Worm (Caenorhabditis elegans) whole organism, L4 larva: ENCODE measurements around the gene F44E2.3.

ENCODE experiments used
- D1046.2 ChIP-seq: fragments of 200-800 bp; sonication (Bioruptor generic); IDR thresholded peaks from 2 replicates; pipeline ENCODE4 v1.3.6; 2022; ENCODE audit warnings: missing genetic modification characterization, missing compliant biosample characterization
- F10B5.3 ChIP-seq: sonication (generic microtip); optimal IDR thresholded peaks from 2 replicates; lab custom pipeline; 2016; ENCODE audit warnings: mild to moderate bottlenecking, missing genetic modification characterization, missing compliant biosample characterization
- F37D6.2 ChIP-seq: sonication (generic microtip); optimal IDR thresholded peaks from 2 replicates; lab custom pipeline; 2016; ENCODE audit warnings: mild to moderate bottlenecking, missing genetic modification characterization, missing compliant biosample characterization
- F49E8.2 ChIP-seq: sonication (generic microtip); optimal IDR thresholded peaks from 2 replicates; lab custom pipeline; 2016; ENCODE audit warnings: missing compliant biosample characterization, mild to moderate bottlenecking, missing genetic modification characterization, borderline replicate concordance
- T26A8.4 ChIP-seq: fragments of 200-800 bp; sonication (Bioruptor generic); IDR thresholded peaks from 2 replicates; pipeline ENCODE4 v1.3.6; 2022; ENCODE audit warnings: missing genetic modification characterization, missing compliant biosample characterization
- Y105C5A.15 ChIP-seq: fragments of 200-800 bp; sonication (Bioruptor generic); IDR thresholded peaks from 2 replicates; pipeline ENCODE4 v1.3.6; 2022; ENCODE audit warnings: missing genetic modification characterization, missing compliant biosample characterization
- Y75B8A.6 ChIP-seq: fragments of 200-800 bp; sonication (Bioruptor generic); IDR thresholded peaks from 2 replicates; pipeline ENCODE4 v1.3.6; 2022; ENCODE audit warnings: missing genetic modification reagents, missing genetic modification characterization, missing compliant biosample characterization
- ZK337.2 ChIP-seq: fragments of 200-800 bp; sonication (Bioruptor generic); IDR thresholded peaks from 2 replicates; pipeline ENCODE4 v1.3.6; 2022; ENCODE audit warnings: missing genetic modification reagents, missing genetic modification characterization, missing compliant biosample characterization
- ama-1 ChIP-seq: fragments of 150-350 bp; optimal IDR thresholded peaks from 2 replicates; lab custom pipeline; 2014; ENCODE audit warnings: inconsistent platforms, mixed read lengths
- arid-1 ChIP-seq: fragments of 200-800 bp; sonication (Bioruptor generic); conservative IDR thresholded peaks from 2 replicates; pipeline ENCODE4 v1.3.6; 2022; ENCODE audit warnings: missing genetic modification reagents, missing genetic modification characterization, missing compliant biosample characterization
- ceh-62 ChIP-seq: sonication (generic microtip); optimal IDR thresholded peaks from 2 replicates; lab custom pipeline; 2017; ENCODE audit warnings: missing biosample characterization, missing genetic modification characterization
- daf-12 ChIP-seq: fragments of 150-350 bp; optimal IDR thresholded peaks from 2 replicates; lab custom pipeline; 2014; ENCODE audit warnings: missing biosample characterization, missing genetic modification reagents, missing genetic modification characterization
- daf-16 ChIP-seq, 3 experiments: sonication (generic microtip); optimal IDR thresholded peaks; 2 replicates each; lab custom pipeline; 2016 to 2017; ENCODE audit warnings: missing genetic modification characterization in 3 of 3, missing genetic modification reagents in 3 of 3, mild to moderate bottlenecking in 2 of 3, missing compliant biosample characterization in 2 of 3, missing biosample characterization in 1 of 3, moderate library complexity in 1 of 3
- daf-19 ChIP-seq: fragments of 200-800 bp; sonication (Bioruptor generic); conservative IDR thresholded peaks from 2 replicates; pipeline ENCODE4 v1.3.6; 2022; ENCODE audit warnings: missing genetic modification characterization, missing compliant biosample characterization
- dmd-8 ChIP-seq: fragments of 200-800 bp; sonication (Bioruptor generic); IDR thresholded peaks from 2 replicates; pipeline ENCODE4 v1.3.6; 2022; ENCODE audit warnings: missing genetic modification characterization, missing compliant biosample characterization
- dve-1 ChIP-seq: sonication (generic microtip); optimal IDR thresholded peaks from 2 replicates; lab custom pipeline; 2017; ENCODE audit warnings: antibody characterized with exemption, mild to moderate bottlenecking, missing genetic modification characterization, missing compliant biosample characterization; ENCODE audit not compliant: insufficient read depth
- egl-27 ChIP-seq: sonication (generic microtip); optimal IDR thresholded peaks from 3 replicates; lab custom pipeline; 2017; ENCODE audit warnings: missing biosample characterization, missing genetic modification reagents, missing genetic modification characterization
- egl-43 ChIP-seq: fragments of 200-800 bp; sonication (Bioruptor generic); IDR thresholded peaks from 2 replicates; pipeline ENCODE4 v1.3.6; 2022; ENCODE audit warnings: missing genetic modification reagents, missing genetic modification characterization, missing compliant biosample characterization
- fos-1 ChIP-seq: fragments of 150-350 bp; optimal IDR thresholded peaks from 2 replicates; lab custom pipeline; 2014; ENCODE audit warnings: missing biosample characterization, missing genetic modification characterization
- lin-13 ChIP-seq: fragments of 150-350 bp; optimal IDR thresholded peaks from 2 replicates; lab custom pipeline; 2014; ENCODE audit warnings: missing biosample characterization, missing genetic modification reagents, missing genetic modification characterization
- lin-38 ChIP-seq: fragments of 200-800 bp; sonication (Bioruptor generic); IDR thresholded peaks from 2 replicates; pipeline ENCODE4 v1.3.6; 2022; ENCODE audit warnings: missing genetic modification reagents, missing genetic modification characterization, missing compliant biosample characterization
- lin-39 ChIP-seq: fragments of 150-350 bp; optimal IDR thresholded peaks from 2 replicates; lab custom pipeline; 2014; ENCODE audit warnings: missing biosample characterization, missing genetic modification reagents, missing genetic modification characterization
- madf-9 ChIP-seq: fragments of 200-800 bp; sonication (Bioruptor generic); conservative IDR thresholded peaks from 2 replicates; pipeline ENCODE4 v1.3.6; 2022; ENCODE audit warnings: missing genetic modification reagents, missing genetic modification characterization, missing compliant biosample characterization
- mdl-1 ChIP-seq, 2 experiments: fragments of 150-350 bp in 1 of 2; sonication (generic microtip) in 1 of 2; optimal IDR thresholded peaks; 2 replicates each; lab custom pipeline; 2014 to 2017; ENCODE audit warnings: missing biosample characterization in 2 of 2, missing genetic modification characterization in 2 of 2
- mep-1 ChIP-seq: fragments of 150-350 bp; sonication (generic microtip); optimal IDR thresholded peaks from 3 replicates; lab custom pipeline; 2014; ENCODE audit warnings: missing biosample characterization, missing genetic modification characterization
- mes-2 ChIP-seq: sonication (generic microtip); optimal IDR thresholded peaks from 2 replicates; lab custom pipeline; 2016; ENCODE audit warnings: missing genotype, mild to moderate bottlenecking, missing genetic modification characterization, missing compliant biosample characterization; ENCODE audit not compliant: poor library complexity, severe bottlenecking
- nhr-102 ChIP-seq: sonication (generic microtip); optimal IDR thresholded peaks from 2 replicates; lab custom pipeline; 2016; ENCODE audit warnings: mild to moderate bottlenecking, missing genetic modification characterization, moderate library complexity, missing compliant biosample characterization
- nhr-11 ChIP-seq: fragments of 150-350 bp; optimal IDR thresholded peaks from 2 replicates; lab custom pipeline; 2014; ENCODE audit warnings: missing biosample characterization, missing genetic modification characterization
- nhr-28 ChIP-seq: fragments of 150-350 bp; optimal IDR thresholded peaks from 2 replicates; lab custom pipeline; 2014; ENCODE audit warnings: missing biosample characterization, missing genetic modification characterization
- nhr-48 ChIP-seq: sonication (generic microtip); optimal IDR thresholded peaks from 2 replicates; lab custom pipeline; 2016; ENCODE audit warnings: mild to moderate bottlenecking, missing genetic modification characterization, missing compliant biosample characterization
- nhr-76 ChIP-seq: fragments of 150-350 bp; optimal IDR thresholded peaks from 2 replicates; lab custom pipeline; 2014; ENCODE audit warnings: missing biosample characterization, missing genetic modification characterization
- pha-4 ChIP-seq, 2 experiments: fragments of 150-350 bp in 1 of 2; fragments of 200-800 bp in 1 of 2; sonication (Bioruptor generic) in 1 of 2; IDR thresholded peaks in 1 of 2; optimal IDR thresholded peaks in 1 of 2; 2 replicates each; pipeline versions ENCODE4 v1.3.6 to Lab custom; 2014 to 2022; ENCODE audit warnings: missing genetic modification characterization in 2 of 2, missing genetic modification reagents in 2 of 2, missing biosample characterization in 1 of 2, missing compliant biosample characterization in 1 of 2
- php-3 ChIP-seq: fragments of 200-800 bp; sonication (Bioruptor generic); IDR thresholded peaks from 2 replicates; pipeline ENCODE4 v1.3.6; 2022; ENCODE audit warnings: missing genetic modification reagents, missing genetic modification characterization, missing compliant biosample characterization
- pqm-1 ChIP-seq: sonication (generic microtip); optimal IDR thresholded peaks from 2 replicates; lab custom pipeline; 2017; ENCODE audit warnings: missing biosample characterization, missing genetic modification characterization
- rbr-2 ChIP-seq: sonication (generic microtip); optimal IDR thresholded peaks from 2 replicates; lab custom pipeline; 2016; ENCODE audit warnings: missing genotype, missing genetic modification characterization, missing compliant biosample characterization
- saeg-2 ChIP-seq: fragments of 200-800 bp; sonication (Bioruptor generic); IDR thresholded peaks from 2 replicates; pipeline ENCODE4 v1.3.6; 2022; ENCODE audit warnings: missing genetic modification reagents, missing genetic modification characterization, missing compliant biosample characterization
- sdz-12 ChIP-seq: fragments of 200-800 bp; sonication (Bioruptor generic); optimal IDR thresholded peaks from 2 replicates; lab custom pipeline; 2018; ENCODE audit warnings: mild to moderate bottlenecking, missing genetic modification characterization, missing compliant biosample characterization
- skn-1 ChIP-seq: fragments of 150-350 bp; optimal IDR thresholded peaks from 2 replicates; lab custom pipeline; 2014; ENCODE audit warnings: missing biosample characterization, missing genetic modification characterization
- snpc-4 ChIP-seq: fragments of 150-350 bp; optimal IDR thresholded peaks from 2 replicates; lab custom pipeline; 2014; ENCODE audit warnings: missing biosample characterization, missing genetic modification characterization
- spr-1 ChIP-seq: sonication (generic microtip); optimal IDR thresholded peaks from 2 replicates; lab custom pipeline; 2016; ENCODE audit warnings: mild to moderate bottlenecking, missing genetic modification characterization, missing compliant biosample characterization
- spr-3 ChIP-seq: fragments of 200-800 bp; sonication (Bioruptor generic); optimal IDR thresholded peaks from 2 replicates; lab custom pipeline; 2018; ENCODE audit warnings: mild to moderate bottlenecking, missing genetic modification characterization, missing compliant biosample characterization
- tag-97 ChIP-seq: fragments of 200-800 bp; sonication (Bioruptor generic); IDR thresholded peaks from 2 replicates; pipeline ENCODE4 v1.3.6; 2022; ENCODE audit warnings: missing genetic modification characterization, missing compliant biosample characterization
- unc-130 ChIP-seq: sonication (generic microtip); optimal IDR thresholded peaks from 2 replicates; lab custom pipeline; 2016; ENCODE audit warnings: missing genetic modification reagents, missing genetic modification characterization, missing compliant biosample characterization
- zag-1 ChIP-seq: fragments of 150-350 bp; optimal IDR thresholded peaks from 2 replicates; lab custom pipeline; 2014; ENCODE audit warnings: missing biosample characterization, missing genetic modification characterization
- zfp-3 ChIP-seq: fragments of 200-800 bp; sonication (Bioruptor generic); conservative IDR thresholded peaks from 2 replicates; pipeline ENCODE4 v1.3.6; 2022; ENCODE audit warnings: missing genetic modification reagents, missing genetic modification characterization, missing compliant biosample characterization
- zip-2 ChIP-seq: fragments of 150-350 bp; optimal IDR thresholded peaks from 2 replicates; lab custom pipeline; 2014; ENCODE audit warnings: missing biosample characterization, missing genetic modification characterization
- ztf-7 ChIP-seq: fragments of 150-350 bp; optimal IDR thresholded peaks from 2 replicates; lab custom pipeline; 2014; ENCODE audit warnings: missing biosample characterization, missing genetic modification characterization

The F44E2.3 gene

ce11 chrIII:8852402-8852801 lies 23.3 kb upstream of the F44E2.3 start:
- peak; percentile 37 for TF ChIP-seq lin-38 (GFP tag; lab: Robert Waterston, UW)

ce11 chrIII:8851961-8852360 lies 22.9 kb upstream of the F44E2.3 start, which contains the start of gene plg-1:
TSS of gene plg-1 (plus strand) at chrIII:8852261.
- TF ChIP-seq php-3 (GFP tag; lab: Robert Waterston, UW) (no peak), unc-130 (no peak), egl-27 (no peak), nhr-11 (tag; lab: Kevin White, UChicago) (no peak), lin-38 (GFP tag; lab: Robert Waterston, UW) (no peak), spr-1 (tag; lab: Kevin White, UChicago) (no peak), nhr-48 (tag; lab: Kevin White, UChicago) (no peak), zip-2 (tag; lab: Kevin White, UChicago) (no peak), dmd-8 (no peak), lin-39 (tag; lab: Kevin White, UChicago) (no peak), pqm-1 (no peak), mep-1 (tag; lab: Kevin White, UChicago) (no peak), madf-9 (GFP tag; lab: Robert Waterston, UW) (no peak), ama-1 (lab: Kevin White, UChicago) (no peak), snpc-4 (tag; lab: Kevin White, UChicago) (no peak), fos-1 (tag; lab: Kevin White, UChicago) (no peak), ztf-7 (tag; lab: Kevin White, UChicago) (no peak), zag-1 (no peak), lin-13 (no peak)

DNA sequence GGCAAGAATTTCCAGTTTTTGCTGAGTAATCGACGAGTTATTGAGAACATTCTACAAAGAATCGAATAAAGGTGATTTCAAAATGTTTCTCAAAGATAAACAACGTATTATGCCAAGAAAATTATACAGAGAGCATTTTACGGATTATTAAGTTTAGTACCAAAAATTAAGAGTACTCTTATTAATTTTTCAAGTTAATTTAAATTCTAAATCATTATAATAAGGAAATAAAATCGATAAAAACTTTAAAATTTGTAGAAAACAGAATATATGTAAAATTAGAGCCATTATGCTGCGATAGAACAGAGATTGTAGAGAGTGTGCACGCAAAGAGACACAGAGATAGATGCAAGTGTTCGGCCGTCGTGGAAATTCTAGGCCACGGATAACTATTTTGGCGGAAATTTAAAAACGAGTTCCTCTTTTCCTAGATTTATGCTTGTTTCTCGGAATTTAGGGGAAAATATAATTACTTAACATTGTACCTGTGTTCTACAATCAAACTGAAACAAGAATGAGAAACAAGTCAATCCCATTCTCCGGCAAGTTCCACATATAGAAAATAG lies 21.5 kb upstream of the F44E2.3 start, which contains the start of gene F44E2.9:
TSS of gene F44E2.9 (minus strand) at position 51 of the 566 bp plus-strand sequence.
- no peak for TF ChIP-seq Y75B8A.6 (GFP tag; lab: Robert Waterston, UW)
- peak; percentile 18 for TF ChIP-seq rbr-2 (tag; lab: Kevin White, UChicago)
- TF ChIP-seq unc-130: peak; percentile 81
- no peak for TF ChIP-seq F37D6.2
- TF ChIP-seq lin-39 (tag; lab: Kevin White, UChicago): no peak
- no peak for TF ChIP-seq D1046.2 (GFP tag; lab: Robert Waterston, UW)
- no peak for TF ChIP-seq ama-1 (lab: Kevin White, UChicago)
- TF ChIP-seq mes-2: peak; percentile 97
- TF ChIP-seq nhr-102 (tag; lab: Kevin White, UChicago): no peak
- no peak for TF ChIP-seq sdz-12 (GFP tag; lab: Kevin White, UChicago)
- peak; percentile 40; the same call in 1 of the 2 replicates for TF ChIP-seq ZK337.2
- no peak for TF ChIP-seq saeg-2 (GFP tag; lab: Robert Waterston, UW)
- 0 out of 2 replicates have a peak, but pooled peaks have one; percentile 27 for TF ChIP-seq tag-97 (GFP tag; lab: Robert Waterston, UW)
- TF ChIP-seq nhr-28 (tag; lab: Kevin White, UChicago): peak; percentile 4
- TF ChIP-seq daf-19 (GFP tag; lab: Robert Waterston, UW): no peak
- TF ChIP-seq arid-1: no peak
- no peak for TF ChIP-seq skn-1 (tag; lab: Kevin White, UChicago)
- no peak for TF ChIP-seq ceh-62 (tag; lab: Kevin White, UChicago)
- no peak for TF ChIP-seq Y105C5A.15
- TF ChIP-seq F49E8.2 (tag; lab: Kevin White, UChicago): peak; percentile 20
- TF ChIP-seq fos-1 (tag; lab: Kevin White, UChicago): no peak
- TF ChIP-seq spr-3 (GFP tag; lab: Kevin White, UChicago): no peak
- no peak for TF ChIP-seq F10B5.3 (tag; lab: Kevin White, UChicago)
- peak; percentile 29; the same call in 1 of the 2 replicates for TF ChIP-seq pha-4 (GFP tag; IDR thresholded peaks at IDR 0.05; lab: Robert Waterston, UW)
- TF ChIP-seq pha-4 (tag; optimal IDR thresholded peaks at IDR 0.05; lab: Kevin White, UChicago): peak; percentile 8
- no peak for TF ChIP-seq daf-16 (GFP tag; optimal IDR thresholded peaks at IDR 0.05; lab: Kevin White, UChicago)
- no peak for TF ChIP-seq daf-16 (tag; optimal IDR thresholded peaks at IDR 0.05; lab: Kevin White, UChicago)
- no peak for TF ChIP-seq nhr-76 (tag; lab: Kevin White, UChicago)
- no peak for TF ChIP-seq daf-12 (tag; lab: Kevin White, UChicago)
- TF ChIP-seq snpc-4 (tag; lab: Kevin White, UChicago): no peak
- peak; percentile 52 for TF ChIP-seq lin-13
- no peak for TF ChIP-seq egl-43
- no peak for TF ChIP-seq zfp-3 (GFP tag; lab: Robert Waterston, UW)
- peak; percentile 6 for TF ChIP-seq dve-1 (tag; lab: Kevin White, UChicago)
- no peak for TF ChIP-seq T26A8.4 (GFP tag; lab: Robert Waterston, UW)
- TF ChIP-seq mdl-1 (tag; optimal IDR thresholded peaks at IDR 0.05; lab: Kevin White, UChicago): no peak
